Fruit fly (Drosophila melanogaster) whole organism, adult: ENCODE data around the gene CG2767.
A peak's percentile ranks its signal among the peaks of the same experiment; 100 is the strongest.

Experiments
- CG11617 ChIP-seq: fragments of 200-800 bp; sonication (Bioruptor generic); optimal IDR thresholded peaks from 2 replicates; lab custom pipeline; 2017; ENCODE audit warnings: mild to moderate bottlenecking, missing biosample characterization, missing genetic modification reagents, missing genetic modification characterization
- CG12768 ChIP-seq: fragments of 200-800 bp; sonication (Bioruptor generic); optimal IDR thresholded peaks from 2 replicates; lab custom pipeline; 2017; ENCODE audit warnings: missing biosample characterization, missing genetic modification characterization, mild to moderate bottlenecking, moderate library complexity, missing genetic modification reagents
- CG14711 ChIP-seq: fragments of 200-800 bp; sonication (Bioruptor generic); optimal IDR thresholded peaks from 2 replicates; lab custom pipeline; 2018; ENCODE audit warnings: missing biosample characterization, mild to moderate bottlenecking, missing genetic modification characterization, moderate library complexity
- CG1620 ChIP-seq: fragments of 200-800 bp; sonication (Bioruptor generic); optimal IDR thresholded peaks from 2 replicates; lab custom pipeline; 2016; ENCODE audit warnings: missing biosample characterization, missing genetic modification characterization
- CG33017 ChIP-seq: fragments of 200-800 bp; sonication (Bioruptor generic); optimal IDR thresholded peaks from 2 replicates; lab custom pipeline; 2018; ENCODE audit warnings: missing biosample characterization, mild to moderate bottlenecking, missing genetic modification characterization, moderate library complexity
- CG5204 ChIP-seq: fragments of 200-800 bp; sonication (Bioruptor generic); optimal IDR thresholded peaks from 2 replicates; lab custom pipeline; 2016; ENCODE audit warnings: missing biosample characterization, missing genetic modification characterization
- CG7045 ChIP-seq: fragments of 200-800 bp; sonication (Bioruptor generic); optimal IDR thresholded peaks from 2 replicates; lab custom pipeline; 2017; ENCODE audit warnings: missing biosample characterization, mild to moderate bottlenecking, missing genetic modification characterization
- CG7101 ChIP-seq: fragments of 200-800 bp; sonication (Bioruptor generic); optimal IDR thresholded peaks from 2 replicates; lab custom pipeline; 2018; ENCODE audit warnings: missing biosample characterization, mild to moderate bottlenecking, missing genetic modification characterization, moderate library complexity
- Clk ChIP-seq: fragments of 200-800 bp; sonication (Bioruptor generic); optimal IDR thresholded peaks from 2 replicates; lab custom pipeline; 2017; ENCODE audit warnings: missing biosample characterization, missing genetic modification characterization
- Crg-1 ChIP-seq: fragments of 200-800 bp; sonication (Bioruptor generic); optimal IDR thresholded peaks from 2 replicates; lab custom pipeline; 2016; ENCODE audit warnings: missing biosample characterization, missing genetic modification characterization
- Hr96 ChIP-seq: fragments of 200-800 bp; sonication (Bioruptor generic); optimal IDR thresholded peaks from 2 replicates; lab custom pipeline; 2016; ENCODE audit warnings: missing biosample characterization, missing genetic modification characterization
- Mnt ChIP-seq: fragments of 200-800 bp; sonication (Bioruptor generic); optimal IDR thresholded peaks from 2 replicates; lab custom pipeline; 2016; ENCODE audit warnings: missing biosample characterization, mild to moderate bottlenecking, missing genetic modification characterization
- bab1 ChIP-seq: fragments of 200-800 bp; sonication (Bioruptor generic); optimal IDR thresholded peaks from 3 replicates; lab custom pipeline; 2019; ENCODE audit warnings: missing biosample characterization, mild to moderate bottlenecking, missing genetic modification characterization, moderate library complexity
- cic ChIP-seq: fragments of 200-800 bp; sonication (Bioruptor generic); optimal IDR thresholded peaks from 2 replicates; lab custom pipeline; 2017; ENCODE audit warnings: missing biosample characterization, mild to moderate bottlenecking, missing genetic modification characterization, moderate library complexity
- cnc ChIP-seq, 2 experiments: fragments of >200 bp; optimal IDR thresholded peaks; 2 replicates each; lab custom pipeline; 2017
- kay ChIP-seq: fragments of 200-800 bp; sonication (Bioruptor generic); peaks from one replicate; lab custom pipeline; 2016; ENCODE audit warnings: missing biosample characterization, missing genetic modification characterization, borderline replicate concordance
- ovo ChIP-seq: fragments of 200-800 bp; sonication (Bioruptor generic); optimal IDR thresholded peaks from 2 replicates; lab custom pipeline; 2016; ENCODE audit warnings: missing biosample characterization, missing genetic modification characterization
- pad ChIP-seq: fragments of 200-800 bp; sonication (Bioruptor generic); optimal IDR thresholded peaks from 3 replicates; lab custom pipeline; 2017; ENCODE audit warnings: missing biosample characterization, missing genetic modification characterization, mild to moderate bottlenecking, moderate library complexity, missing genetic modification reagents
- tj ChIP-seq: fragments of 200-800 bp; sonication (Bioruptor generic); optimal IDR thresholded peaks from 3 replicates; lab custom pipeline; 2017; ENCODE audit warnings: missing biosample characterization, mild to moderate bottlenecking, missing genetic modification characterization, moderate library complexity

CG2767 gene

dm6 chr3R:7993506-7993905 lies 14.4 kb downstream of the CG2767 start:
- TF ChIP-seq CG12768 (peak; percentile 13), CG7101 (tag; lab: Kevin White, UChicago) (no peak), CG11617 (GFP tag; lab: Kevin White, UChicago) (no peak), CG5204 (GFP tag; lab: Kevin White, UChicago) (no peak), tj (GFP tag; lab: Kevin White, UChicago) (no peak), bab1 (GFP tag; lab: Kevin White, UChicago) (no peak), cnc (optimal IDR thresholded peaks at IDR 0.05; lab: Kevin White, UChicago) (no peak), cic (GFP tag; lab: Kevin White, UChicago) (no peak), CG14711 (tag; lab: Kevin White, UChicago) (no peak)

dm6 chr3R:7992100-7992499 lies 15.8 kb downstream of the CG2767 start:
- TF ChIP-seq CG1620 (no peak), cnc (optimal IDR thresholded peaks at IDR 0.05; lab: Kevin White, UChicago) (no peak), bab1 (GFP tag; lab: Kevin White, UChicago) (no peak), cic (GFP tag; lab: Kevin White, UChicago) (no peak), CG11617 (GFP tag; lab: Kevin White, UChicago) (no peak), Crg-1 (no peak), CG12768 (no peak), CG33017 (no peak), kay (no peak), CG5204 (GFP tag; lab: Kevin White, UChicago) (no peak), ovo (GFP tag; lab: Kevin White, UChicago) (no peak), CG14711 (tag; lab: Kevin White, UChicago) (no peak), Mnt (no peak), Hr96 (GFP tag; lab: Kevin White, UChicago) (no peak), CG7045 (GFP tag; lab: Kevin White, UChicago) (no peak), pad (no peak)

- TF ChIP-seq Hr96 (GFP tag; lab: Kevin White, UChicago) (no peak), CG14711 (tag; lab: Kevin White, UChicago) (no peak), CG7045 (GFP tag; lab: Kevin White, UChicago) (no peak), CG1620 (no peak), tj (GFP tag; lab: Kevin White, UChicago) (no peak), Crg-1 (no peak), Mnt (no peak), CG7101 (tag; lab: Kevin White, UChicago) (no peak), CG12768 (no peak), Clk (GFP tag; lab: Kevin White, UChicago) (no peak), bab1 (GFP tag; lab: Kevin White, UChicago) (no peak)
These were observed 16.5 kb downstream of the CG2767 start for dm6 chr3R:7991446-7991845.

dm6 chr3R:7990799-7991423 lies 17.0 kb downstream of the CG2767 start:
- no peak for TF ChIP-seq Clk (GFP tag; lab: Kevin White, UChicago)
- no peak for TF ChIP-seq kay
- no peak for TF ChIP-seq Mnt

- TF ChIP-seq CG14711 (tag; lab: Kevin White, UChicago): no peak
- no peak for TF ChIP-seq CG33017
These were observed 17.7 kb downstream of the CG2767 start for dm6 chr3R:7990257-7990656.

dm6 chr3R:7981396-7981795 lies 26.5 kb downstream of the CG2767 start:
- TF ChIP-seq pad: no peak
- TF ChIP-seq bab1 (GFP tag; lab: Kevin White, UChicago): peak; percentile 52

dm6 chr3R:7980222-7980621 lies 27.7 kb downstream of the CG2767 start, which contains the start of gene Sfp84E:
Gene Sfp84E (minus strand): TSS chr3R:7980322.
- no peak for TF ChIP-seq Crg-1

- TF ChIP-seq pad (no peak), ovo (GFP tag; lab: Kevin White, UChicago) (no peak), tj (GFP tag; lab: Kevin White, UChicago) (peak; percentile 95), CG5204 (GFP tag; lab: Kevin White, UChicago) (no peak), CG12768 (no peak), CG1620 (no peak)
These were observed 29.4 kb downstream of the CG2767 start, which contains the start of the genes CD98hc and Os-C for dm6 chr3R:7978379-7979009. Gene CD98hc (minus strand): TSS chr3R:7978428. Gene Os-C (plus strand): TSS chr3R:7978959.
